Fruit fly (Drosophila melanogaster): Measurements from ENCODE around the gene CG14020.

DNA sequence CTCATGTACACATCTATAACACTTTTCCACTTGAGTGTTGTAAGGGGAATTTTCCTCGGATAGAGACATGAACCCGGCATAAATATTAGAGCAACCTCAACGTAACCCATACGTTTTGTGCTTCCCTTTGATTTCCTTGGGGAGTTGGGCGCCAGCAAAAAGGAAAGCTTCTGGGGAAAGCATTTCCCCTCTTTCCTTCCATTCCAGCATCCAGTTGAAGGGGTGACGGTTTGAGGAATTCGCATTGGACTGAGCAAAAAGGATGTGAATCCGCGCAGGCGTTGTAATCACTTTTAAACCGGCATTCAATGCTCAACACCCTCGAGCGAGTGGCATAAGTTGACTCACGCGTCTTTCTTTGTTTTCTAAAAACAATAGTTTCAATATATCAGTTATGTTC lies 2.6 kb upstream of the CG14020 start:
- TF ChIP-seq h (optimal IDR thresholded peaks at IDR 0.05) (no peak), ttk (optimal IDR thresholded peaks at IDR 0.05) (no peak), Sin3A (optimal IDR thresholded peaks at IDR 0.05) (no peak), psq (optimal IDR thresholded peaks at IDR 0.05) (no peak)
